Fruit fly (Drosophila melanogaster) whole organism, embryonic: ENCODE data around the gene Ocrl.

ENCODE experiments used
- Bdp1 ChIP-seq: fragments of 200-800 bp; sonication (Bioruptor generic); optimal IDR thresholded peaks from 3 replicates; lab custom pipeline; 2016; ENCODE audit warnings: missing biosample characterization, missing genetic modification characterization
- CG10274 ChIP-seq: fragments of 200-800 bp; sonication (Bioruptor generic); optimal IDR thresholded peaks from 3 replicates; lab custom pipeline; 2017; ENCODE audit warnings: missing biosample characterization, mild to moderate bottlenecking, missing genetic modification characterization
- CG10959 ChIP-seq: fragments of 200-800 bp; sonication (Bioruptor generic); IDR thresholded peaks from 2 replicates; pipeline ENCODE4 v1.3.6; 2022; ENCODE audit warnings: missing biosample characterization, missing genetic modification characterization
- CG14441 ChIP-seq: fragments of 200-800 bp; sonication (Bioruptor generic); IDR thresholded peaks from 2 replicates; pipeline ENCODE4 v1.3.6; 2022; ENCODE audit warnings: missing biosample characterization, missing genetic modification characterization
- CG17385 ChIP-seq: fragments of 200-800 bp; sonication (Bioruptor generic); optimal IDR thresholded peaks from 3 replicates; lab custom pipeline; 2018; ENCODE audit warnings: missing biosample characterization, mild to moderate bottlenecking, missing genetic modification characterization
- CG2678 ChIP-seq: fragments of 200-800 bp; sonication (Bioruptor generic); optimal IDR thresholded peaks from 3 replicates; lab custom pipeline; 2019; ENCODE audit warnings: missing biosample characterization, mild to moderate bottlenecking, missing genetic modification characterization, moderate library complexity
- CG30403 ChIP-seq: fragments of 200-800 bp; sonication (Bioruptor generic); optimal IDR thresholded peaks from 3 replicates; lab custom pipeline; 2016; ENCODE audit warnings: missing biosample characterization, missing genetic modification characterization
- CG31224 ChIP-seq: fragments of 200-800 bp; sonication (Bioruptor generic); IDR thresholded peaks from 2 replicates; pipeline ENCODE4 v1.3.6; 2022; ENCODE audit warnings: missing biosample characterization, missing genetic modification characterization
- CG3407 ChIP-seq: fragments of 200-800 bp; sonication (Bioruptor generic); optimal IDR thresholded peaks from 2 replicates; lab custom pipeline; 2018; ENCODE audit warnings: missing biosample characterization, mild to moderate bottlenecking, missing genetic modification characterization
- CG42726 ChIP-seq: fragments of 200-800 bp; sonication (Bioruptor generic); IDR thresholded peaks from 2 replicates; pipeline ENCODE4 v1.3.6; 2022; ENCODE audit warnings: missing biosample characterization, missing genetic modification characterization; ENCODE audit not compliant: partially characterized antibody
- CG7745 ChIP-seq: fragments of 200-800 bp; sonication (Bioruptor generic); optimal IDR thresholded peaks from 2 replicates; lab custom pipeline; 2018; ENCODE audit warnings: missing biosample characterization, mild to moderate bottlenecking, missing genetic modification characterization, moderate library complexity
- CG7963 ChIP-seq: fragments of 200-800 bp; sonication (Bioruptor generic); IDR thresholded peaks from 3 replicates; pipeline ENCODE4 v1.3.6; 2022; ENCODE audit warnings: missing biosample characterization, missing genetic modification characterization; ENCODE audit not compliant: partially characterized antibody
- CG8765 ChIP-seq: fragments of 200-800 bp; sonication (Bioruptor generic); IDR thresholded peaks from 2 replicates; pipeline ENCODE4 v1.3.6; 2022; ENCODE audit warnings: missing biosample characterization, missing genetic modification characterization
- CG9437 ChIP-seq: fragments of 200-800 bp; sonication (Bioruptor generic); optimal IDR thresholded peaks from 2 replicates; lab custom pipeline; 2018; ENCODE audit warnings: missing biosample characterization, mild to moderate bottlenecking, missing genetic modification characterization
- CTCF ChIP-seq: fragments of 200-800 bp; sonication (Bioruptor generic); optimal IDR thresholded peaks from 2 replicates; lab custom pipeline; 2017; ENCODE audit warnings: missing biosample characterization, mild to moderate bottlenecking, missing genetic modification characterization, moderate library complexity
- Camta ChIP-seq: fragments of 200-800 bp; sonication (Bioruptor generic); optimal IDR thresholded peaks from 2 replicates; lab custom pipeline; 2016; ENCODE audit warnings: missing biosample characterization, missing genetic modification characterization
- D19A ChIP-seq: fragments of 200-800 bp; optimal IDR thresholded peaks from 3 replicates; lab custom pipeline; 2019; ENCODE audit warnings: missing biosample characterization, mild to moderate bottlenecking, missing genetic modification characterization, moderate library complexity
- Deaf1 ChIP-seq: fragments of 200-800 bp; optimal IDR thresholded peaks from 3 replicates; lab custom pipeline; 2019; ENCODE audit warnings: missing biosample characterization, mild to moderate bottlenecking, missing genetic modification characterization, moderate library complexity
- Dp ChIP-seq: fragments of 200-800 bp; sonication (Bioruptor generic); optimal IDR thresholded peaks from 2 replicates; lab custom pipeline; 2018; ENCODE audit warnings: missing biosample characterization, mild to moderate bottlenecking, missing genetic modification characterization, moderate library complexity
- E2f2 ChIP-seq: fragments of 200-800 bp; sonication (Bioruptor generic); IDR thresholded peaks from 2 replicates; pipeline ENCODE4 v1.3.6; 2022; ENCODE audit warnings: missing biosample characterization, missing genetic modification characterization
- H2.0 ChIP-seq: fragments of 200-800 bp; sonication (Bioruptor generic); IDR thresholded peaks from 2 replicates; pipeline ENCODE4 v1.3.6; 2022; ENCODE audit warnings: missing biosample characterization, missing genetic modification characterization
- Hmx ChIP-seq: fragments of 200-800 bp; sonication (Bioruptor generic); optimal IDR thresholded peaks from 2 replicates; lab custom pipeline; 2016; ENCODE audit warnings: missing biosample characterization, missing genetic modification characterization
- Hr51 ChIP-seq, 2 experiments: fragments of 200-800 bp; sonication (Bioruptor generic); optimal IDR thresholded peaks; 2 replicates in 1 of 2; 3 replicates in 1 of 2; lab custom pipeline; 2016 to 2018; ENCODE audit warnings: missing biosample characterization in 2 of 2, missing genetic modification characterization in 2 of 2, mild to moderate bottlenecking in 1 of 2, moderate library complexity in 1 of 2
- Hr78 ChIP-seq, 2 experiments: fragments of 200-800 bp in 1 of 2; fragments of >200 bp in 1 of 2; sonication (Bioruptor generic) in 1 of 2; optimal IDR thresholded peaks; 2 replicates each; lab custom pipeline; 2017 to 2019; ENCODE audit warnings: missing biosample characterization in 2 of 2, missing genetic modification characterization in 2 of 2, mild to moderate bottlenecking in 1 of 2, moderate library complexity in 1 of 2
- Hsf ChIP-seq: fragments of 200-800 bp; sonication (Bioruptor generic); optimal IDR thresholded peaks from 3 replicates; lab custom pipeline; 2016; ENCODE audit warnings: missing biosample characterization, missing genetic modification characterization
- Kr ChIP-seq: fragments of 200-800 bp; sonication (Bioruptor generic); optimal IDR thresholded peaks from 2 replicates; lab custom pipeline; 2017; ENCODE audit warnings: missing biosample characterization, mild to moderate bottlenecking, missing genetic modification characterization
- Lim3 ChIP-seq: fragments of 200-800 bp; sonication (Bioruptor generic); IDR thresholded peaks from 2 replicates; pipeline ENCODE4 v1.3.6; 2022; ENCODE audit warnings: missing biosample characterization, missing genetic modification characterization
- Myb ChIP-seq: fragments of 200-800 bp; sonication (Bioruptor generic); optimal IDR thresholded peaks from 2 replicates; lab custom pipeline; 2016; ENCODE audit warnings: missing biosample characterization, missing genetic modification characterization
- Nf-YC ChIP-seq: fragments of 200-800 bp; optimal IDR thresholded peaks from 3 replicates; lab custom pipeline; 2019; ENCODE audit warnings: missing biosample characterization, mild to moderate bottlenecking, missing genetic modification characterization, moderate library complexity
- Opbp ChIP-seq: fragments of 200-800 bp; sonication (Bioruptor generic); IDR thresholded peaks from 3 replicates; pipeline ENCODE4 v1.3.6; 2022; ENCODE audit warnings: missing biosample characterization, missing genetic modification characterization; ENCODE audit not compliant: partially characterized antibody
- Sry-δ ChIP-seq: fragments of 200-800 bp; sonication (Bioruptor generic); optimal IDR thresholded peaks from 2 replicates; lab custom pipeline; 2016; ENCODE audit warnings: missing biosample characterization, missing genetic modification characterization
- Usf ChIP-seq: fragments of 200-800 bp; sonication (Bioruptor generic); optimal IDR thresholded peaks from 2 replicates; lab custom pipeline; 2017; ENCODE audit warnings: missing genotype, missing biosample characterization, missing genetic modification characterization
- Vsx1 ChIP-seq: fragments of 200-800 bp; sonication (Bioruptor generic); optimal IDR thresholded peaks from 2 replicates; lab custom pipeline; 2017; ENCODE audit warnings: missing biosample characterization, mild to moderate bottlenecking, missing genetic modification characterization, missing genetic modification reagents
- al ChIP-seq: fragments of 200-800 bp; sonication (Bioruptor generic); IDR thresholded peaks from 2 replicates; pipeline ENCODE4 v1.3.6; 2022; ENCODE audit warnings: missing biosample characterization, missing genetic modification characterization
- aop ChIP-seq: fragments of 200-800 bp; sonication (Bioruptor generic); IDR thresholded peaks from 2 replicates; pipeline ENCODE4 v1.3.6; 2022; ENCODE audit warnings: missing biosample characterization, missing genetic modification characterization
- ap ChIP-seq: fragments of 200-800 bp; sonication (Bioruptor generic); IDR thresholded peaks from 2 replicates; pipeline ENCODE4 v1.3.6; 2022; ENCODE audit warnings: missing biosample characterization, missing genetic modification characterization
- btn ChIP-seq: fragments of 200-800 bp; sonication (Bioruptor generic); optimal IDR thresholded peaks from 2 replicates; lab custom pipeline; 2016; ENCODE audit warnings: missing biosample characterization, missing genetic modification characterization
- cas ChIP-seq: fragments of 200-800 bp; sonication (Bioruptor generic); IDR thresholded peaks from 2 replicates; pipeline ENCODE4 v1.3.6; 2022; ENCODE audit warnings: missing biosample characterization, missing genetic modification characterization
- cg ChIP-seq: fragments of 200-800 bp; sonication (Bioruptor generic); optimal IDR thresholded peaks from 3 replicates; lab custom pipeline; 2019; ENCODE audit warnings: missing biosample characterization, mild to moderate bottlenecking, missing genetic modification characterization, moderate library complexity
- corto ChIP-seq: fragments of 200-800 bp; sonication (Bioruptor generic); optimal IDR thresholded peaks from 2 replicates; lab custom pipeline; 2016; ENCODE audit warnings: missing biosample characterization, mild to moderate bottlenecking, missing genetic modification characterization, moderate library complexity
- fru ChIP-seq: fragments of >200 bp; optimal IDR thresholded peaks from 2 replicates; lab custom pipeline; 2017
- inv ChIP-seq: fragments of 200-800 bp; sonication (Bioruptor generic); IDR thresholded peaks from 2 replicates; pipeline ENCODE4 v1.3.6; 2022; ENCODE audit warnings: missing biosample characterization, missing genetic modification characterization; ENCODE audit not compliant: partially characterized antibody
- klu ChIP-seq: fragments of 200-800 bp; sonication (Bioruptor generic); IDR thresholded peaks from 2 replicates; pipeline ENCODE4 v1.3.6; 2022; ENCODE audit warnings: missing biosample characterization, missing genetic modification characterization
- org-1 ChIP-seq: fragments of 200-800 bp; sonication (Bioruptor generic); optimal IDR thresholded peaks from 2 replicates; lab custom pipeline; 2017; ENCODE audit warnings: missing biosample characterization, missing genetic modification characterization
- pzg ChIP-seq: fragments of 200-800 bp; sonication (Bioruptor generic); optimal IDR thresholded peaks from 3 replicates; lab custom pipeline; 2018; ENCODE audit warnings: missing biosample characterization, mild to moderate bottlenecking, missing genetic modification characterization, moderate library complexity
- rib ChIP-seq: fragments of 200-800 bp; sonication (Bioruptor generic); IDR thresholded peaks from 2 replicates; pipeline ENCODE4 v1.3.6; 2022; ENCODE audit warnings: missing biosample characterization, missing genetic modification characterization
- ro ChIP-seq: fragments of 200-800 bp; sonication (Bioruptor generic); IDR thresholded peaks from 2 replicates; pipeline ENCODE4 v1.3.6; 2022; ENCODE audit warnings: missing biosample characterization, missing genetic modification characterization
- sima ChIP-seq: fragments of 200-800 bp; sonication (Bioruptor generic); optimal IDR thresholded peaks from 2 replicates; lab custom pipeline; 2016; ENCODE audit warnings: missing biosample characterization, missing genetic modification characterization
- trem ChIP-seq: fragments of 200-800 bp; optimal IDR thresholded peaks from 3 replicates; lab custom pipeline; 2019; ENCODE audit warnings: missing biosample characterization, mild to moderate bottlenecking, missing genetic modification characterization, moderate library complexity
- trh ChIP-seq: fragments of 200-800 bp; sonication (Bioruptor generic); optimal IDR thresholded peaks from 2 replicates; lab custom pipeline; 2016; ENCODE audit warnings: missing biosample characterization, missing genetic modification characterization
- usp ChIP-seq: fragments of >200 bp; optimal IDR thresholded peaks from 2 replicates; lab custom pipeline; 2017; ENCODE audit warnings: missing biosample characterization, missing genetic modification characterization

Gene Ocrl

DNA sequence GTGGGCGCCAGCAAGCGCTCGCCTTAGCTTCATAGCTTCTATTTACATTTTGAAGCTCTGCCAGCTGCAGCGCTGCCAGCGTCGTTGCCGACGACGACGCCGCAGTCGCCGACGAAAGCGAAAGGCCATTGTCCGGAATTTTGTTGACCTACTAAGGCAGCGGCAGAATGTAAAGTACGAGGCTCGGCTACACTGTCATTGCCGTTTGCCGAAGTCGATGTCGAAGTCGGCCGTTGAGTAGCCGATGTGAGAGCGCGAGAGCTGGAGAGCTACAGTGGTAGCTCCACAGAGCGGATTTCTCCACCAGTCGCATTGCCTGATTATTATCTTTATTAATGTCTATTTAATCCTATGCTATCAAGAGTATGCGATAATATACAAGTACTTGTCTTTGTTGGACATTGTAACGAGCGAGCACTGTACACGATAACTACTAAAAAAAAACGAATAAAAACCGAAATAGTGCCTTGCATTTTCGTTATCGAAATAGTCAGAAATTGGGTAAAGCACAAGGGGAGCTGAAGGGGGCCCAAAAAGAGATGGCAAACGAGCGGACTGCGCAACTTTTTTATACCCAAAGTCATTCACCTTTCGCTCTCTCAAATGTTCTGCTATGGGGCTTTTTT, 40.9 kb downstream of the Ocrl start (continued):
- TF ChIP-seq Vsx1 (GFP tag; lab: Kevin White, UChicago) (peak; percentile 89), CG31224 (GFP tag; lab: Robert Waterston, UW) (peak; percentile 74), pzg (GFP tag; lab: Kevin White, UChicago) (peak; percentile 8), CG3407 (peak; percentile 89), Deaf1 (peak; percentile 96), D19A (tag; lab: Kevin White, UChicago) (peak; percentile 79), klu (GFP tag; lab: Robert Waterston, UW) (peak; percentile 82), ap (GFP tag; lab: Robert Waterston, UW) (peak; percentile 96), E2f2 (GFP tag; lab: Robert Waterston, UW) (peak; percentile 75), H2.0 (GFP tag; lab: Robert Waterston, UW) (peak; percentile 97), Hr78 (GFP tag; optimal IDR thresholded peaks at IDR 0.05; lab: Kevin White, UChicago) (peak in 1 of 2 experiments; percentile 77), Hsf (GFP tag; lab: Kevin White, UChicago) (peak; percentile 95), CG10959 (GFP tag; lab: Robert Waterston, UW) (peak; percentile 68), CG8765 (peak; percentile 63), Hmx (GFP tag; lab: Kevin White, UChicago) (peak; percentile 71), CG17385 (peak; percentile 92), CG14441 (GFP tag; lab: Robert Waterston, UW) (peak; percentile 97), CTCF (GFP tag; lab: Kevin White, UChicago) (peak; percentile 50), Kr (GFP tag; lab: Kevin White, UChicago) (no peak), Nf-YC (tag; lab: Kevin White, UChicago) (peak; percentile 85), CG30403 (GFP tag; lab: Kevin White, UChicago) (peak; percentile 94), cg (GFP tag; lab: Kevin White, UChicago) (no peak), fru (lab: Kevin White, UChicago) (no peak), ro (GFP tag; lab: Robert Waterston, UW) (peak; percentile 89), Hr51 (GFP tag; optimal IDR thresholded peaks at IDR 0.05; lab: Kevin White, UChicago) (peak; percentile 89 to 95), Myb (GFP tag; lab: Kevin White, UChicago) (peak; percentile 75), cas (GFP tag; lab: Robert Waterston, UW) (peak; percentile 56; the same call in 1 of the 2 replicates), Dp (GFP tag; lab: Kevin White, UChicago) (no peak), Sry-δ (GFP tag; lab: Kevin White, UChicago) (peak; percentile 62), CG9437 (GFP tag; lab: Kevin White, UChicago) (peak; percentile 87), rib (GFP tag; lab: Robert Waterston, UW) (peak; percentile 84), Usf (GFP tag; lab: Kevin White, UChicago) (peak; percentile 70), Camta (peak; percentile 88), usp (GFP tag; lab: Kevin White, UChicago) (no peak), CG7963 (GFP tag; lab: Robert Waterston, UW) (no peak), CG42726 (no peak), Bdp1 (GFP tag; lab: Kevin White, UChicago) (peak; percentile 80), inv (GFP tag; lab: Robert Waterston, UW) (no peak), trem (tag; lab: Kevin White, UChicago) (peak; percentile 62), CG2678 (tag; lab: Kevin White, UChicago) (peak; percentile 96), CG7745 (tag; lab: Kevin White, UChicago) (no peak), al (peak; percentile 74; the same call in 1 of the 2 replicates), btn (GFP tag; lab: Kevin White, UChicago) (peak; percentile 90), corto (no peak), aop (GFP tag; lab: Robert Waterston, UW) (peak; percentile 93), sima (peak; percentile 59), Lim3 (peak; percentile 91), org-1 (GFP tag; lab: Kevin White, UChicago) (peak; percentile 91), trh (GFP tag; lab: Kevin White, UChicago) (peak; percentile 73), CG10274 (GFP tag; lab: Kevin White, UChicago) (peak; percentile 80), Opbp (no peak)
